Worm (Caenorhabditis elegans) whole organism, L2 larva: ENCODE measurements around the gene hpo-39.
"Not testable (repeated sequence)": the region's sequence is repeated elsewhere in the genome, so short reads cannot be mapped to it uniquely, and the experiment has no call there.

Source experiments
- C34F6.9 ChIP-seq: fragments of 150-350 bp; optimal IDR thresholded peaks from 2 replicates; lab custom pipeline; 2014; ENCODE audit warnings: missing biosample characterization, missing genetic modification characterization
- F13H6.1 ChIP-seq: sonication (generic microtip); optimal IDR thresholded peaks from 2 replicates; lab custom pipeline; 2016; ENCODE audit warnings: missing genetic modification characterization, missing compliant biosample characterization
- R02D3.7 ChIP-seq: fragments of 150-350 bp; optimal IDR thresholded peaks from 2 replicates; lab custom pipeline; 2014; ENCODE audit warnings: missing biosample characterization, missing genetic modification characterization
- Y55F3AM.14 ChIP-seq: fragments of 200-800 bp; sonication (Bioruptor generic); optimal IDR thresholded peaks from 2 replicates; lab custom pipeline; 2018; ENCODE audit warnings: mild to moderate bottlenecking, missing genetic modification characterization, missing compliant biosample characterization
- ZK546.5 ChIP-seq: sonication (generic microtip); optimal IDR thresholded peaks from 2 replicates; lab custom pipeline; 2017; ENCODE audit warnings: missing biosample characterization, missing genetic modification characterization
- alr-1 ChIP-seq: fragments of 150-350 bp; optimal IDR thresholded peaks from 2 replicates; lab custom pipeline; 2014; ENCODE audit warnings: missing biosample characterization, missing genetic modification characterization
- aly-2 ChIP-seq: fragments of 150-350 bp; optimal IDR thresholded peaks from 2 replicates; lab custom pipeline; 2014; ENCODE audit warnings: missing biosample characterization, missing genetic modification characterization
- ama-1 ChIP-seq: fragments of 150-350 bp; optimal IDR thresholded peaks from 2 replicates; lab custom pipeline; 2018; ENCODE audit warnings: inconsistent platforms
- blmp-1 ChIP-seq: sonication (generic microtip); optimal IDR thresholded peaks from 2 replicates; lab custom pipeline; 2017; ENCODE audit warnings: missing genetic modification characterization, mild to moderate bottlenecking, missing compliant biosample characterization, antibody characterized with exemption, moderate library complexity; ENCODE audit not compliant: insufficient read depth
- ceh-16 ChIP-seq: fragments of 150-350 bp; optimal IDR thresholded peaks from 2 replicates; lab custom pipeline; 2014; ENCODE audit warnings: missing biosample characterization, missing genetic modification characterization
- crh-2 ChIP-seq: sonication (generic microtip); optimal IDR thresholded peaks from 2 replicates; lab custom pipeline; 2017; ENCODE audit warnings: missing biosample characterization, missing genetic modification characterization
- dmd-4 ChIP-seq: sonication (generic microtip); optimal IDR thresholded peaks from 2 replicates; lab custom pipeline; 2017; ENCODE audit warnings: missing biosample characterization, missing genetic modification characterization
- elt-1 ChIP-seq: fragments of 150-350 bp; optimal IDR thresholded peaks from 2 replicates; lab custom pipeline; 2014; ENCODE audit warnings: missing biosample characterization, missing genetic modification characterization
- fos-1 ChIP-seq: fragments of 150-350 bp; optimal IDR thresholded peaks from 2 replicates; lab custom pipeline; 2014; ENCODE audit warnings: missing biosample characterization, missing genetic modification characterization
- gmeb-1 ChIP-seq: fragments of 150-350 bp; optimal IDR thresholded peaks from 2 replicates; lab custom pipeline; 2014; ENCODE audit warnings: missing biosample characterization, missing genetic modification characterization
- lin-11 ChIP-seq: fragments of 150-350 bp; sonication (generic microtip); optimal IDR thresholded peaks from 2 replicates; lab custom pipeline; 2014; ENCODE audit warnings: missing biosample characterization, missing genetic modification characterization, inconsistent platforms, mixed read lengths
- lin-13 ChIP-seq: fragments of 150-350 bp; optimal IDR thresholded peaks from 2 replicates; lab custom pipeline; 2014; ENCODE audit warnings: missing biosample characterization, missing genetic modification reagents, missing genetic modification characterization
- lsy-2 ChIP-seq, 2 experiments: fragments of 150-350 bp in 1 of 2; sonication (generic microtip) in 1 of 2; optimal IDR thresholded peaks; 2 replicates each; lab custom pipeline; 2014 to 2017; ENCODE audit warnings: missing biosample characterization in 2 of 2, missing genetic modification characterization in 2 of 2
- mab-5 ChIP-seq: fragments of 150-350 bp; optimal IDR thresholded peaks from 2 replicates; lab custom pipeline; 2014; ENCODE audit warnings: missing biosample characterization, missing genetic modification characterization
- mbf-1 ChIP-seq: sonication (generic microtip); optimal IDR thresholded peaks from 2 replicates; lab custom pipeline; 2017; ENCODE audit warnings: missing biosample characterization, missing genetic modification characterization
- mdl-1 ChIP-seq, 2 experiments: fragments of 150-350 bp in 1 of 2; sonication (generic microtip) in 1 of 2; optimal IDR thresholded peaks; 2 replicates each; lab custom pipeline; 2017; ENCODE audit warnings: missing biosample characterization in 2 of 2, missing genetic modification characterization in 2 of 2
- nhr-10 ChIP-seq: sonication (generic microtip); optimal IDR thresholded peaks from 2 replicates; lab custom pipeline; 2017; ENCODE audit warnings: missing biosample characterization, missing genetic modification characterization
- nhr-12 ChIP-seq: fragments of 150-350 bp; optimal IDR thresholded peaks from 2 replicates; lab custom pipeline; 2014; ENCODE audit warnings: missing biosample characterization, missing genetic modification characterization
- nhr-129 ChIP-seq: fragments of 150-350 bp; optimal IDR thresholded peaks from 2 replicates; lab custom pipeline; 2014; ENCODE audit warnings: missing biosample characterization, missing genetic modification characterization
- nhr-21 ChIP-seq: fragments of 150-350 bp; optimal IDR thresholded peaks from 2 replicates; lab custom pipeline; 2014; ENCODE audit warnings: missing biosample characterization, missing genetic modification characterization
- nhr-23 ChIP-seq: fragments of 150-350 bp; optimal IDR thresholded peaks from 2 replicates; lab custom pipeline; 2014; ENCODE audit warnings: missing biosample characterization, missing genetic modification reagents, missing genetic modification characterization
- nhr-237 ChIP-seq: fragments of 150-350 bp; optimal IDR thresholded peaks from 2 replicates; lab custom pipeline; 2014; ENCODE audit warnings: missing biosample characterization, missing genetic modification characterization
- nhr-25 ChIP-seq: fragments of 150-350 bp; sonication (generic microtip); optimal IDR thresholded peaks from 3 replicates; lab custom pipeline; 2014; ENCODE audit warnings: missing biosample characterization, missing genetic modification characterization
- nhr-6 ChIP-seq: fragments of 150-350 bp; optimal IDR thresholded peaks from 2 replicates; lab custom pipeline; 2014; ENCODE audit warnings: missing biosample characterization, missing genetic modification characterization
- nhr-77 ChIP-seq: fragments of 150-350 bp; optimal IDR thresholded peaks from 2 replicates; lab custom pipeline; 2014; ENCODE audit warnings: missing biosample characterization, missing genetic modification characterization
- peb-1 ChIP-seq: fragments of 150-350 bp; optimal IDR thresholded peaks from 2 replicates; lab custom pipeline; 2014; ENCODE audit warnings: missing biosample characterization, missing genetic modification characterization
- sem-4 ChIP-seq: fragments of 150-350 bp; optimal IDR thresholded peaks from 2 replicates; lab custom pipeline; 2014; ENCODE audit warnings: missing biosample characterization, missing genetic modification reagents, missing genetic modification characterization
- sma-3 ChIP-seq: sonication (generic microtip); optimal IDR thresholded peaks from 2 replicates; lab custom pipeline; 2016; ENCODE audit warnings: missing genetic modification reagents, missing genetic modification characterization, missing compliant biosample characterization
- sma-9 ChIP-seq, 2 experiments: fragments of 150-350 bp in 1 of 2; sonication (generic microtip) in 1 of 2; optimal IDR thresholded peaks; 2 replicates each; lab custom pipeline; 2014 to 2016; ENCODE audit warnings: missing genetic modification characterization in 2 of 2, mild to moderate bottlenecking in 1 of 2, missing biosample characterization in 1 of 2, missing compliant biosample characterization in 1 of 2, missing genetic modification reagents in 1 of 2, moderate library complexity in 1 of 2
- unc-39 ChIP-seq: fragments of 150-350 bp; optimal IDR thresholded peaks from 2 replicates; lab custom pipeline; 2014; ENCODE audit warnings: missing biosample characterization, missing genetic modification characterization
- unc-55 ChIP-seq: fragments of 150-350 bp; sonication (generic microtip); optimal IDR thresholded peaks from 3 replicates; lab custom pipeline; 2014; ENCODE audit warnings: missing biosample characterization, missing genetic modification reagents, missing genetic modification characterization
- unc-62 ChIP-seq: fragments of 150-350 bp; optimal IDR thresholded peaks from 2 replicates; lab custom pipeline; 2014; ENCODE audit warnings: missing biosample characterization, missing genetic modification reagents, missing genetic modification characterization
- zag-1 ChIP-seq: fragments of 150-350 bp; optimal IDR thresholded peaks from 2 replicates; lab custom pipeline; 2014; ENCODE audit warnings: missing biosample characterization, missing genetic modification characterization
- ztf-1 ChIP-seq: fragments of 200-800 bp; sonication (Bioruptor generic); conservative IDR thresholded peaks from 2 replicates; pipeline ENCODE4 v1.3.6; 2022; ENCODE audit warnings: missing genetic modification characterization, missing compliant biosample characterization
- ztf-11 ChIP-seq: sonication (generic microtip); optimal IDR thresholded peaks from 2 replicates; lab custom pipeline; 2017; ENCODE audit warnings: missing biosample characterization, missing genetic modification characterization

The hpo-39 gene

DNA sequence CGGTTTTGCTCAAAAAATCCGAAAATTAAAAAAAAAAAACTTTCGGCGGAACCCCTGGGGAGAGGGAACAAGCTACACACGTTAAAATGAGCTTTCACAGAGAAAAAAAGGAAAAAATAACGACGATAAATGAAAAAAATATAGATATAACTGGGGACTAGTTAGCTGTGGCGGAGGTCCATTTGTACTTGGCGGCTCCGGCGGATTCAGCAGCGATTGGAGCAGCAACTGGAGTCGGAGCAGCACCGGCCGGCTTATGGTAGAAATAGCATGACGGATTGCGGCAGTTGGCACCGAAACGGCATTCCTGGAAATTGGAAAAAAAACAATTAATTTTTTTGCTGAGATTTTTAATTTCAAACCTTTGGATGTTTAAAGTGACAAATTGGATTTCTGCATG, 11.2 kb downstream of the hpo-39 start:
- TF ChIP-seq nhr-6 (tag; lab: Kevin White, UChicago): no peak
- no peak for TF ChIP-seq ZK546.5
- TF ChIP-seq aly-2 (tag; lab: Kevin White, UChicago): no peak
- TF ChIP-seq sem-4 (tag; lab: Kevin White, UChicago): no peak
- no peak for TF ChIP-seq nhr-237 (tag; lab: Kevin White, UChicago)
- TF ChIP-seq nhr-129 (tag; lab: Kevin White, UChicago): no peak
- no peak for TF ChIP-seq zag-1 (tag; lab: Kevin White, UChicago)
- TF ChIP-seq Y55F3AM.14 (GFP tag; lab: Kevin White, UChicago): no peak
- TF ChIP-seq gmeb-1: no peak
- no peak for TF ChIP-seq lsy-2 (tag; optimal IDR thresholded peaks at IDR 0.05; lab: Kevin White, UChicago)
- TF ChIP-seq nhr-12: no peak
- no peak for TF ChIP-seq R02D3.7 (tag; lab: Kevin White, UChicago)
- TF ChIP-seq unc-39 (tag; lab: Kevin White, UChicago): no peak
- TF ChIP-seq ztf-1 (GFP tag; lab: Robert Waterston, UW): no peak
- TF ChIP-seq crh-2 (tag; lab: Kevin White, UChicago): no peak
- TF ChIP-seq nhr-77 (tag; lab: Kevin White, UChicago): no peak
- TF ChIP-seq F13H6.1 (tag; lab: Kevin White, UChicago): no peak

ce11 chrV:4560441-4560840, 13.3 kb downstream of the hpo-39 start, which contains the start of gene Y61A9LA.4:
Y61A9LA.4 (plus strand) TSS chrV:4560741.
- TF ChIP-seq dmd-4 (tag; lab: Kevin White, UChicago); mab-5; ztf-11: not testable (repeated sequence)

ce11 chrV:4559701-4560100, 14.0 kb downstream of the hpo-39 start, which contains the start of gene Y61A9LA.7:
Y61A9LA.7 (minus strand) TSS chrV:4559801.
- no peak for TF ChIP-seq nhr-77 (tag; lab: Kevin White, UChicago)
- no peak for TF ChIP-seq sem-4 (tag; lab: Kevin White, UChicago)
- no peak for TF ChIP-seq ZK546.5
- no peak for TF ChIP-seq mdl-1 (tag; optimal IDR thresholded peaks at IDR 0.05; lab: Kevin White, UChicago)
- TF ChIP-seq peb-1 (tag; lab: Kevin White, UChicago): no peak
- no peak for TF ChIP-seq nhr-6 (tag; lab: Kevin White, UChicago)
- TF ChIP-seq unc-39 (tag; lab: Kevin White, UChicago): no peak
- TF ChIP-seq ztf-1 (GFP tag; lab: Robert Waterston, UW): no peak
- TF ChIP-seq R02D3.7 (tag; lab: Kevin White, UChicago): no peak
- TF ChIP-seq dmd-4 (tag; lab: Kevin White, UChicago): no peak
- no peak for TF ChIP-seq ama-1 (lab: Kevin White, UChicago)
- TF ChIP-seq mab-5: no peak
- no peak for TF ChIP-seq elt-1
- no peak for TF ChIP-seq mbf-1 (tag; lab: Kevin White, UChicago)
- TF ChIP-seq C34F6.9 (tag; lab: Kevin White, UChicago): no peak
- TF ChIP-seq lin-13 (GFP tag; lab: Kevin White, UChicago): no peak
- no peak for TF ChIP-seq nhr-25 (tag; lab: Kevin White, UChicago)
- no peak for TF ChIP-seq alr-1 (tag; lab: Kevin White, UChicago)
- TF ChIP-seq sma-9 (GFP tag; optimal IDR thresholded peaks at IDR 0.05; lab: Kevin White, UChicago): no peak
- no peak for TF ChIP-seq sma-9 (tag; optimal IDR thresholded peaks at IDR 0.05; lab: Kevin White, UChicago)

DNA sequence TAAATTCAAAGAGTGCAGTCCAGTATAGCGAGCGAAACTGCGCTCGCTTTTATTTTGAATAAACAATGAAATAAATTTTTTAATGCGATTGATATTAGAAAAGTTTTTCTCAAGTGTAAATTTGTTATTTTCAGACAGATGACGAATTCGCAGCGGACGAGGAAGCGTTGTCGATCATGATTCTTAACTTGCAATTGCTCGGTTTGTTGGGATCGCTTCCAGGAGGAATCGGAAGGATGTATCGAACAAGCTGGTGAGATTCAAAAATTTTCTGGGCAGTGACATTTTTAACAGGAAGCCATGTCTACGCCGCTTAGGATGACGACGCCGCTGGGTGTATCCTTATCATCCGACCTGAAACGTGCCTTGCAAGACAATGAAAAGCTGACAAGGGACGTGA, 20.2 kb downstream of the hpo-39 start, which contains the start of gene Y61A9LA.12:
Gene Y61A9LA.12 (plus strand): TSS at position 301 of the 400 bp plus-strand sequence.
- not testable (repeated sequence) for TF ChIP-seq ZK546.5; nhr-12; lsy-2 (tag; optimal IDR thresholded peaks at IDR 0.05; lab: Kevin White, UChicago)

ce11 chrV:4551911-4552310, 21.8 kb downstream of the hpo-39 start:
- TF ChIP-seq peb-1 (tag; lab: Kevin White, UChicago): no peak
- no peak for TF ChIP-seq ama-1 (lab: Kevin White, UChicago)
- peak; percentile 17 for TF ChIP-seq unc-55 (GFP tag; lab: Kevin White, UChicago)

- TF ChIP-seq nhr-21 (tag; lab: Kevin White, UChicago) (peak; percentile 35), nhr-10 (tag; lab: Kevin White, UChicago) (no peak), alr-1 (tag; lab: Kevin White, UChicago) (no peak), ztf-1 (GFP tag; lab: Robert Waterston, UW) (no peak), lin-13 (GFP tag; lab: Kevin White, UChicago) (peak; percentile 1), nhr-129 (tag; lab: Kevin White, UChicago) (peak; percentile 67), C34F6.9 (tag; lab: Kevin White, UChicago) (peak; percentile 5), F13H6.1 (tag; lab: Kevin White, UChicago) (peak; percentile 53), unc-55 (GFP tag; lab: Kevin White, UChicago) (peak; percentile 38), sem-4 (tag; lab: Kevin White, UChicago) (peak; percentile 40), unc-62 (GFP tag; lab: Kevin White, UChicago) (no peak), ceh-16 (no peak), fos-1 (tag; lab: Kevin White, UChicago) (peak; percentile 54), zag-1 (tag; lab: Kevin White, UChicago) (no peak), sma-3 (peak; percentile 68), nhr-25 (tag; lab: Kevin White, UChicago) (peak; percentile 69), blmp-1 (tag; lab: Kevin White, UChicago) (peak; percentile 40), nhr-77 (tag; lab: Kevin White, UChicago) (no peak), nhr-23 (tag; lab: Kevin White, UChicago) (no peak), mab-5 (no peak), mdl-1 (tag; optimal IDR thresholded peaks at IDR 0.05; lab: Kevin White, UChicago) (no peak), lin-11 (tag; lab: Kevin White, UChicago) (no peak)
Observed at ce11 chrV:4550459-4550858, 23.3 kb downstream of the hpo-39 start.
